Worm (Caenorhabditis elegans): ENCODE results near the gene F47C12.8.

The F47C12.8 gene

ce11 chrIV:3998517-3998916 lies at the start of gene F47C12.8:
Gene F47C12.8, minus strand, starts transcription at chrIV:3998617.
- no peak for TF ChIP-seq unc-62 (GFP tag; optimal IDR thresholded peaks at IDR 0.05)

- no peak for TF ChIP-seq unc-62 (GFP tag; optimal IDR thresholded peaks at IDR 0.05)
Measured at ce11 chrIV:4047628-4048027, 49.2 kb upstream of the F47C12.8 start.

ce11 chrIV:4042274-4042673 lies 43.9 kb upstream of the F47C12.8 start, which contains the start of gene cdc-73:
Gene cdc-73, plus strand, starts transcription at chrIV:4042575.
- TF ChIP-seq unc-62 (GFP tag; optimal IDR thresholded peaks at IDR 0.05): no peak

- TF ChIP-seq unc-62 (GFP tag; optimal IDR thresholded peaks at IDR 0.05): no peak
Measured at ce11 chrIV:4041006-4041405, 42.6 kb upstream of the F47C12.8 start.

ce11 chrIV:4039984-4040383 lies 41.6 kb upstream of the F47C12.8 start, which contains the start of gene F35F11.2:
Gene F35F11.2, plus strand, starts transcription at chrIV:4040284.
- no peak for TF ChIP-seq unc-62 (GFP tag; optimal IDR thresholded peaks at IDR 0.05)

ce11 chrIV:4034883-4035282 lies 36.5 kb upstream of the F47C12.8 start, which contains the start of gene hlh-30:
Gene hlh-30, minus strand, starts transcription at chrIV:4034951.
- TF ChIP-seq unc-62 (GFP tag; optimal IDR thresholded peaks at IDR 0.05): no peak

- no peak for TF ChIP-seq unc-62 (GFP tag; optimal IDR thresholded peaks at IDR 0.05)
Measured at ce11 chrIV:4033490-4033889, 35.1 kb upstream of the F47C12.8 start.

- TF ChIP-seq unc-62 (GFP tag; optimal IDR thresholded peaks at IDR 0.05): no peak
Measured at ce11 chrIV:4032350-4032749, 33.9 kb upstream of the F47C12.8 start.

- no peak for TF ChIP-seq unc-62 (GFP tag; optimal IDR thresholded peaks at IDR 0.05)
Measured at ce11 chrIV:4030917-4031599, 32.6 kb upstream of the F47C12.8 start.

ce11 chrIV:4029288-4029687 lies 30.9 kb upstream of the F47C12.8 start:
- no peak for TF ChIP-seq unc-62 (GFP tag; optimal IDR thresholded peaks at IDR 0.05)

ce11 chrIV:4028177-4028576 lies 29.8 kb upstream of the F47C12.8 start:
- TF ChIP-seq unc-62 (GFP tag; optimal IDR thresholded peaks at IDR 0.05): no peak

- no peak for TF ChIP-seq unc-62 (GFP tag; optimal IDR thresholded peaks at IDR 0.05)
Measured at ce11 chrIV:4027106-4027888, 28.9 kb upstream of the F47C12.8 start.

ce11 chrIV:4025923-4026322 lies 27.5 kb upstream of the F47C12.8 start:
- no peak for TF ChIP-seq unc-62 (GFP tag; optimal IDR thresholded peaks at IDR 0.05)

ce11 chrIV:4024159-4025004 lies 26.0 kb upstream of the F47C12.8 start:
- no peak for TF ChIP-seq unc-62 (GFP tag; optimal IDR thresholded peaks at IDR 0.05)

- no peak for TF ChIP-seq unc-62 (GFP tag; optimal IDR thresholded peaks at IDR 0.05)
Measured at ce11 chrIV:4021847-4022780, 23.7 kb upstream of the F47C12.8 start.

All from whole organism, dauer.